Worm (Caenorhabditis elegans) whole organism, L4/young adult: ENCODE results near the gene ugt-29.

Source experiments
- W03F9.2 ChIP-seq: fragments of 150-350 bp; optimal IDR thresholded peaks from 2 replicates; lab custom pipeline; 2014; ENCODE audit warnings: missing biosample characterization, missing genetic modification characterization
- dao-5 ChIP-seq: sonication (generic microtip); optimal IDR thresholded peaks from 2 replicates; lab custom pipeline; 2016; ENCODE audit warnings: missing genotype, missing genetic modification characterization, moderate library complexity, missing compliant biosample characterization
- him-1 ChIP-seq: sonication (generic microtip); optimal IDR thresholded peaks from 2 replicates; lab custom pipeline; 2016; ENCODE audit warnings: missing genotype, missing genetic modification reagents, missing genetic modification characterization, missing compliant biosample characterization

DNA sequence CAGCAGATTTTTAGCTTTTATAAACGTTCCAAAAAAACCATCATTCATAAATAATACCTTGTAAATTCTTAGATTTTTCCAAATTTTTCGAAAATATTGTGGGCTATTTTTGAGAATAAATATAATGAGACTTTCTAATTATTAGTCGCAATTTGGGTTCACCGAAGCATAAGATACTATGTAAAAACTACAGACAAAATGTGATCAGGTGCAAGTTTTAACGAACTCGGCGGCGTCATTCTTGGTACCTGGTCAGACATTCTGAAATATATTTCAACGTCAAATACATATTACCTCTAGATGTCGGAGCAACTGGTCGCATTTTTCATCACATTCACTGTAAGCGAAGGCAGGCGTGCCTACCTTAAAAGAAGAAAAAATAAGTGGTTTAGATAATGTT is 17.4 kb downstream of the ugt-29 start, which contains the start of gene srx-23:
- TF ChIP-seq him-1 (tag; lab: Kevin White, UChicago) (no peak), W03F9.2 (no peak), dao-5 (tag; lab: Kevin White, UChicago) (no peak)
